Worm (Caenorhabditis elegans) whole organism, young adult: ENCODE measurements around the gene fat-6.

Experiments
- C17E4.6 ChIP-seq: fragments of 200-800 bp; sonication (Bioruptor generic); IDR thresholded peaks from 2 replicates; pipeline ENCODE4 v1.3.6; 2022; ENCODE audit warnings: missing genetic modification reagents, missing genetic modification characterization, missing compliant biosample characterization
- aptf-3 ChIP-seq: fragments of 200-800 bp; sonication (Bioruptor generic); IDR thresholded peaks from 2 replicates; pipeline ENCODE4 v1.3.6; 2022; ENCODE audit warnings: missing genetic modification characterization, missing compliant biosample characterization
- athp-1 ChIP-seq: sonication (generic microtip); optimal IDR thresholded peaks from 2 replicates; lab custom pipeline; 2017; ENCODE audit warnings: mild to moderate bottlenecking, missing genetic modification characterization, missing compliant biosample characterization
- cebp-2 ChIP-seq: fragments of 200-800 bp; sonication (Bioruptor generic); IDR thresholded peaks from 2 replicates; pipeline ENCODE4 v1.3.6; 2022; ENCODE audit warnings: missing genetic modification characterization, missing compliant biosample characterization
- die-1 ChIP-seq: sonication (generic microtip); optimal IDR thresholded peaks from 2 replicates; lab custom pipeline; 2016; ENCODE audit warnings: missing genotype, mild to moderate bottlenecking, missing genetic modification characterization, missing compliant biosample characterization
- dox-1 ChIP-seq: fragments of 200-800 bp; sonication (Bioruptor generic); IDR thresholded peaks from 2 replicates; pipeline ENCODE4 v1.3.6; 2022; ENCODE audit warnings: missing genetic modification reagents, missing genetic modification characterization, missing compliant biosample characterization
- dpl-1 ChIP-seq: fragments of 150-350 bp; optimal IDR thresholded peaks from 2 replicates; lab custom pipeline; 2014; ENCODE audit warnings: missing biosample characterization, missing genetic modification reagents, missing genetic modification characterization
- madf-8 ChIP-seq: fragments of 200-800 bp; sonication (Bioruptor generic); conservative IDR thresholded peaks from 2 replicates; pipeline ENCODE4 v1.3.6; 2022; ENCODE audit warnings: missing genetic modification reagents, missing genetic modification characterization, missing compliant biosample characterization
- nhr-27 ChIP-seq: fragments of 200-800 bp; sonication (Bioruptor generic); optimal IDR thresholded peaks from 2 replicates; lab custom pipeline; 2018; ENCODE audit warnings: mild to moderate bottlenecking, missing genetic modification characterization, moderate library complexity, missing compliant biosample characterization
- sea-2 ChIP-seq: fragments of 200-800 bp; sonication (Bioruptor generic); IDR thresholded peaks from 2 replicates; pipeline ENCODE4 v1.3.6; 2022; ENCODE audit warnings: missing genetic modification characterization, missing compliant biosample characterization
- snpc-4 ChIP-seq, 5 experiments: fragments of 150-350 bp in 1 of 5; sonication (generic microtip) in 4 of 5; optimal IDR thresholded peaks; 2 replicates each; lab custom pipeline; 2014 to 2018; ENCODE audit warnings: missing genetic modification characterization in 5 of 5, missing biosample characterization in 3 of 5, antibody characterized with exemption in 2 of 5, mild to moderate bottlenecking in 2 of 5, missing compliant biosample characterization in 2 of 5, missing genotype in 2 of 5, moderate library complexity in 2 of 5, missing genetic modification reagents in 1 of 5
- unc-62 ChIP-seq: fragments of 150-350 bp; optimal IDR thresholded peaks from 2 replicates; lab custom pipeline; 2014; ENCODE audit warnings: missing biosample characterization, missing genetic modification reagents, missing genetic modification characterization

- TF ChIP-seq snpc-4 (GFP tag; optimal IDR thresholded peaks at IDR 0.05; lab: Kevin White, UChicago) = no peak
- TF ChIP-seq snpc-4 (tag; optimal IDR thresholded peaks at IDR 0.05; lab: Kevin White, UChicago) = no peak
- no peak for TF ChIP-seq C17E4.6 (GFP tag; lab: Robert Waterston, UW)
- no peak for TF ChIP-seq madf-8 (GFP tag; lab: Robert Waterston, UW)
- TF ChIP-seq die-1 (tag; lab: Kevin White, UChicago) = no peak
- no peak for TF ChIP-seq athp-1 (tag; lab: Kevin White, UChicago)
- no peak for TF ChIP-seq dox-1 (GFP tag; lab: Robert Waterston, UW)
- TF ChIP-seq dpl-1 (GFP tag; lab: Kevin White, UChicago) = no peak
- TF ChIP-seq sea-2 = no peak
- TF ChIP-seq aptf-3 (GFP tag; lab: Robert Waterston, UW) = no peak
- TF ChIP-seq cebp-2 (GFP tag; lab: Robert Waterston, UW) = no peak
- TF ChIP-seq unc-62 (GFP tag; lab: Kevin White, UChicago) = no peak
- no peak for TF ChIP-seq nhr-27 (tag; lab: Kevin White, UChicago)
Measured at ce11 chrIV:11892545-11892944, 22.9 kb downstream of the fat-6 start.
